Fruit fly (Drosophila melanogaster): ENCODE results near the gene park.

DNA sequence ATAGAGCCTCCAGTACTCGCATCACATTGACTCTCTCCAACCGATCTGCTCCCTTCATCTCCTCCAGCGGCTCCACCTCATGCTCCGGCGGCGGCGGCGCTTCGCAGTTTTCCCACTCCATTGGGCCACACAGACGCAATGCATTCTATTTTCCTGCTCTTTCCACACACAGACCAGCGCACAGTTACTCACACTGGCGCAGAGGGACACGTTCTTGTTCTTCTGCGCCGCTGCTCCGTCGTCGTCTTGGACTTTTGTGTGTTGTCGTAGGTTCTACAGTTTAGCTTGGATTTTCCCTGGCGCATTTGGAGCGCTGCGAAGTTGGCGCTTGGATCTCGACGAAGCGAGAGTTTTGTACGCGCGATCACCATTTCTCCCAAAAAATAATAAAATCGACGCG, 29.7 kb upstream of the park start, which contains the start of gene Eip78C:
- no peak for TF ChIP-seq CG31627 (GFP tag; optimal IDR thresholded peaks at IDR 0.05)
- TF ChIP-seq CG6808 (GFP tag; optimal IDR thresholded peaks at IDR 0.05) = no peak
- TF ChIP-seq cyc (GFP tag; optimal IDR thresholded peaks at IDR 0.05) = no peak
- no peak for TF ChIP-seq net (GFP tag; optimal IDR thresholded peaks at IDR 0.05)
